Worm (Caenorhabditis elegans): Measurements from ENCODE around the gene srh-85.
A peak's percentile ranks its signal among the peaks of the same experiment; 100 is the strongest.

The srh-85 gene

DNA sequence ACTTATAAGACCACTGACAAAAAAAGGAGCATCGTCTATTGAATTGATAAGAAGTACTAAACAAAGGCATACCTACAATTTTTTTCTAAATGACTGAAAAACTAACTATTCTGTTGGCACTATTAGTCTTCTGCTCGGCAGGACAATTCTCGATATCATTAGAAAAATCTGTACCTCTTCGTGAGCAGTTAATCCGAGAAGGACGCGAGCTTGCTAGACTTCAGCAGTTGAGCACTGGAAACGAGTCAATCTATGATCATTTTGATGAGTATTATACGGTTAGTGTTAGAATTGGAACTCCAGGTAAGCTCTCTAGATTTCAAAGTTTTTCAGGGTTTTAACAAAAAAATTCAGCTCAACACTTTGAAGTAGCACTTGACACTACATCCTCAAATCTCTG is 40.9 kb upstream of the srh-85 start, which contains the start of gene asp-7:
Gene asp-7 (plus strand): TSS at position 81 of the 400 bp plus-strand sequence.
- TF ChIP-seq mcd-1 (GFP tag; IDR thresholded peaks at IDR 0.05) = no peak
- no peak for TF ChIP-seq B0336.3 (GFP tag; IDR thresholded peaks at IDR 0.05)
- no peak for TF ChIP-seq nfya-2 (GFP tag; IDR thresholded peaks at IDR 0.05)
- no peak for TF ChIP-seq unc-130 (GFP tag; optimal IDR thresholded peaks at IDR 0.05)
- TF ChIP-seq hsf-1 (GFP tag; IDR thresholded peaks at IDR 0.05) = no peak
- no peak for TF ChIP-seq nhr-120 (GFP tag; IDR thresholded peaks at IDR 0.05)
- no peak for TF ChIP-seq F52B5.7 (tag; optimal IDR thresholded peaks at IDR 0.05)
- no peak for TF ChIP-seq let-607 (tag; optimal IDR thresholded peaks at IDR 0.05)
- TF ChIP-seq tbx-9 (tag; optimal IDR thresholded peaks at IDR 0.05; ENCODE audit: borderline replicate concordance) = no peak
- TF ChIP-seq F49E8.2 (tag; optimal IDR thresholded peaks at IDR 0.05; ENCODE audit: insufficient read depth) = no peak
- TF ChIP-seq sea-2 (GFP tag; IDR thresholded peaks at IDR 0.05) = no peak
- TF ChIP-seq cebp-2 (GFP tag; IDR thresholded peaks at IDR 0.05) = no peak
- no peak for TF ChIP-seq chd-7 (tag; optimal IDR thresholded peaks at IDR 0.05)
- TF ChIP-seq B0019.2 (GFP tag; conservative IDR thresholded peaks at IDR 0.05) = no peak
- no peak for TF ChIP-seq F57A8.1 (GFP tag; optimal IDR thresholded peaks at IDR 0.05)
- no peak for TF ChIP-seq akir-1 (GFP tag; optimal IDR thresholded peaks at IDR 0.05)

DNA sequence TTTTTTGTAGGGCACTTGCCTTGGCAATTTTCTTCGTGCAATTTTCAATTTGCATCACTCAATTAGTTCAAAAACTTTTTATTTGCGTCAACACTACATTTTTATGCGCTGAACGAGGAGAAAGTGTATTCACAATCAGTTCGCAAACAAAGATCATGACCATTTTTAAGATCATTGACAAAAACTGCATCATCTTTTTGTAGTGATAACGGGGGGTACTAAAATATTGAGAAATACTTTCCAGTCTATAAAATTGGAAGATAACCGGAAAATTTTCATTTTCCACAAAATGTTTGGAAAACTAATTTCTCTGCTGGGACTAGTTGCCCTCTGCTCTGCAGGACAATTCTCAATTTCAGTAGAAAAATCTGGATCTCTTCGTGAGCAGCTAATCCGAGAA is 37.0 kb upstream of the srh-85 start, which contains the start of gene asp-8:
Gene asp-8 (plus strand): TSS at position 276 of the 400 bp plus-strand sequence.
- TF ChIP-seq sdz-38 (tag; optimal IDR thresholded peaks at IDR 0.05) (no peak), nhr-80 (tag; optimal IDR thresholded peaks at IDR 0.05) (peak; percentile 9)

DNA sequence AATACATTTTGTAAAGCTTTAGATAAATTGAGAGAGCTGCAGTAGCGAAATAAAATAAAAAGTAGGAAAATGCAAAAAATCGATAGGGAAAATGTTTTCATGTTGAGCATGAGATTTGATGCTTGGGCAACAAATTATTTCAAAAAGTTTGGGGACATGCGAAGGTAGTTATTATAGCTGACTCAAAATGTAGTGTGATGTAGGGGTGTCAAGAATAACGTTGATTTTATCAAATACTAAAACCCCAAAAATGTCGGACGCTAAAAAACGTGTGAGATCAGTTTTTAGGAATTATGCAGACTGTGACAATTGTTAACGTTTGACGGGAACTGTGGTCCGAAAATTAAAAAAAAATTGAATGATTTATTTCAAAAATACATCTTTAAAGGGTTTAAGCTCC is 34.0 kb upstream of the srh-85 start, which contains the start of gene irld-12:
Gene irld-12 (minus strand): TSS at position 101 of the 400 bp plus-strand sequence.
- TF ChIP-seq repo-1 (tag; optimal IDR thresholded peaks at IDR 0.05) (no peak), madf-10 (tag; optimal IDR thresholded peaks at IDR 0.05) (no peak), ztf-28 (GFP tag; IDR thresholded peaks at IDR 0.05) (no peak), T26A5.8 (tag; optimal IDR thresholded peaks at IDR 0.05) (no peak)

DNA sequence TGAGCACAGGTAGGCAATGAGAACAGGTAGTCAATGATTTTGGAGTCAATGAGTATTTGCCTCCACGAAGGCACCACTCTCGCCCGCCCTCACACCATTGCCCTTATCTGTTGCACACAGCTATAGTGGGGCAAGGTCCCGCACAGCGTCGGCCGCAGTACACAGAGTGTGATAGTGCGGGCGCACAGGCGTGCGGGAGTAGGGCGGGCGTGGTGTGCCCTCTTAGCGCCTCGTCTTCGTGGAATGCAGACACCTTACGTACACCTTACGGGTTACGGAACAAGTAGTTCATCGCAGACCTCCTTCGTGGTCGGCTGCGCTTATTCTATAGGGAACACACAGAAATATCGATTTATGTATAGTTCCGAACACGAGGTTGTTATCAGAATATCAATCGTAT is 30.6 kb upstream of the srh-85 start:
- TF ChIP-seq zfh-2 (GFP tag; conservative IDR thresholded peaks at IDR 0.05) (peak; percentile 67), aptf-3 (GFP tag; IDR thresholded peaks at IDR 0.05) (no peak)

DNA sequence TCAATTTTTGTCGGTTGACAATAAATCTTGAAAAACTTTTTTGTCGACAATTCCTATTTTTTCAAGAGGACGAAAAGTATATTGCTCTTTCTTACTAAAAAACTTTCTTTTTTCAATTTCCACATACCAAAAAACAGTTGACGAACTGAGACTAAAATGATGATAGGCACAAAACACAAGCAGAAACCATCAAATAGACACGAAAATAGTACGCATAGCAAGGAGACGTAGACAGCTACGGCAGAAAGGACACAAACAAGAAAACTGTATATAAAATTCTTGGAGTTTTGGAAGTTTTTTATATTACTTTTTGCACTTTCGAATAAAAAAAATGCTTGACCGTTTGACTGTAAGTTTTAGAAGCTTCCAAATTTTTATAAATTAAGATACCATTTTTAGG is 26.9 kb upstream of the srh-85 start, which contains the start of gene K12D9.1:
Gene K12D9.1 (plus strand): TSS at position 301 of the 400 bp plus-strand sequence.
- TF ChIP-seq hsf-1 (GFP tag; IDR thresholded peaks at IDR 0.05) (no peak), ceh-91 (GFP tag; IDR thresholded peaks at IDR 0.05) (no peak), madf-8 (GFP tag; conservative IDR thresholded peaks at IDR 0.05) (no peak), egl-18 (GFP tag; IDR thresholded peaks at IDR 0.05) (no peak), snpc-3.4 (tag; optimal IDR thresholded peaks at IDR 0.05) (no peak), F37B4.10 (GFP tag; IDR thresholded peaks at IDR 0.05) (no peak), lsy-27 (tag; optimal IDR thresholded peaks at IDR 0.05; ENCODE audit: borderline replicate concordance, insufficient read depth) (no peak), nfya-2 (GFP tag; IDR thresholded peaks at IDR 0.05) (no peak), tlf-1 (GFP tag; optimal IDR thresholded peaks at IDR 0.05) (no peak), B0019.2 (GFP tag; conservative IDR thresholded peaks at IDR 0.05) (no peak), nfya-1 (tag; optimal IDR thresholded peaks at IDR 0.05; ENCODE audit: borderline replicate concordance, insufficient read depth) (no peak), let-526 (GFP tag; IDR thresholded peaks at IDR 0.05) (no peak), sptf-2 (GFP tag; optimal IDR thresholded peaks at IDR 0.05) (no peak), ZK185.1 (tag; optimal IDR thresholded peaks at IDR 0.05; ENCODE audit: poor library complexity, severe bottlenecking) (no peak), mxl-1 (tag; optimal IDR thresholded peaks at IDR 0.05) (no peak), ztf-6 (GFP tag; IDR thresholded peaks at IDR 0.05) (no peak), ztf-22 (GFP tag; optimal IDR thresholded peaks at IDR 0.05) (no peak), bed-1 (GFP tag; IDR thresholded peaks at IDR 0.05) (no peak)

All from whole organism, young adult.